Worm (Caenorhabditis elegans): Measurements from ENCODE around the gene R05C11.2.
A peak's percentile ranks its signal among the peaks of the same experiment; 100 is the strongest.

- TF ChIP-seq dao-5 (tag; optimal IDR thresholded peaks at IDR 0.05) = no peak
- TF ChIP-seq him-1 (tag; optimal IDR thresholded peaks at IDR 0.05) = peak; percentile 33
- TF ChIP-seq W03F9.2 (tag; optimal IDR thresholded peaks at IDR 0.05) = no peak
Measured at ce11 chrIV:2052337-2052736, 6.6 kb downstream of the R05C11.2 start.
